Fruit fly (Drosophila melanogaster) whole organism, embryonic: Measurements from ENCODE around the gene CG8960.

Experiments
- Ada2b ChIP-seq: fragments of 200-800 bp; sonication (Bioruptor generic); IDR thresholded peaks from 2 replicates; pipeline ENCODE4 v1.3.6; 2022; ENCODE audit warnings: missing biosample characterization, missing genetic modification characterization
- CG10462 ChIP-seq: fragments of 200-800 bp; sonication (Bioruptor generic); optimal IDR thresholded peaks from 2 replicates; lab custom pipeline; 2016; ENCODE audit warnings: missing biosample characterization, missing genetic modification characterization
- CG11093 ChIP-seq: fragments of 200-800 bp; sonication (Bioruptor generic); IDR thresholded peaks from 3 replicates; pipeline ENCODE4 v1.3.6; 2022; ENCODE audit warnings: missing biosample characterization, missing genetic modification characterization
- CG11695 ChIP-seq: fragments of 200-800 bp; sonication (Bioruptor generic); IDR thresholded peaks from 3 replicates; pipeline ENCODE4 v1.3.6; 2022; ENCODE audit warnings: missing biosample characterization, missing genetic modification characterization
- CG12299 ChIP-seq: fragments of 200-800 bp; sonication (Bioruptor generic); optimal IDR thresholded peaks from 2 replicates; lab custom pipeline; 2018; ENCODE audit warnings: missing biosample characterization, mild to moderate bottlenecking, missing genetic modification characterization
- CG1233 ChIP-seq: fragments of 200-800 bp; sonication (Bioruptor generic); optimal IDR thresholded peaks from 4 replicates; lab custom pipeline; 2018; ENCODE audit warnings: missing biosample characterization, mild to moderate bottlenecking, missing genetic modification characterization
- CG14441 ChIP-seq: fragments of 200-800 bp; sonication (Bioruptor generic); IDR thresholded peaks from 2 replicates; pipeline ENCODE4 v1.3.6; 2022; ENCODE audit warnings: missing biosample characterization, missing genetic modification characterization
- CG1602 ChIP-seq: fragments of 200-800 bp; sonication (Bioruptor generic); optimal IDR thresholded peaks from 3 replicates; lab custom pipeline; 2016; ENCODE audit warnings: missing biosample characterization, missing genetic modification characterization
- CG17612 ChIP-seq: fragments of 200-800 bp; sonication (Bioruptor generic); IDR thresholded peaks from 2 replicates; pipeline ENCODE4 v1.3.6; 2022; ENCODE audit warnings: missing biosample characterization, missing genetic modification characterization
- CG18476 ChIP-seq: fragments of 200-800 bp; sonication (Bioruptor generic); optimal IDR thresholded peaks from 2 replicates; lab custom pipeline; 2016; ENCODE audit warnings: missing biosample characterization, mild to moderate bottlenecking, missing genetic modification characterization
- CG31224 ChIP-seq: fragments of 200-800 bp; sonication (Bioruptor generic); IDR thresholded peaks from 2 replicates; pipeline ENCODE4 v1.3.6; 2022; ENCODE audit warnings: missing biosample characterization, missing genetic modification characterization
- CG32532 ChIP-seq: fragments of 200-800 bp; sonication (Bioruptor generic); IDR thresholded peaks from 2 replicates; pipeline ENCODE4 v1.3.6; 2022; ENCODE audit warnings: missing biosample characterization, missing genetic modification characterization
- CG32772 ChIP-seq: fragments of 200-800 bp; sonication (Bioruptor generic); IDR thresholded peaks from 2 replicates; pipeline ENCODE4 v1.3.6; 2022; ENCODE audit warnings: missing biosample characterization, missing genetic modification characterization
- CG33557 ChIP-seq: fragments of 200-800 bp; sonication (Bioruptor generic); optimal IDR thresholded peaks from 2 replicates; lab custom pipeline; 2019; ENCODE audit warnings: missing biosample characterization, mild to moderate bottlenecking, missing genetic modification characterization, moderate library complexity
- CG3726 ChIP-seq: fragments of 200-800 bp; sonication (Bioruptor generic); IDR thresholded peaks from 3 replicates; pipeline ENCODE4, ENCODE4 v1.3.6; 2022; ENCODE audit warnings: missing biosample characterization, missing genetic modification characterization
- CG3847 ChIP-seq: fragments of 200-800 bp; sonication (Bioruptor generic); IDR thresholded peaks from 2 replicates; pipeline ENCODE4 v1.3.6; 2022; ENCODE audit warnings: missing biosample characterization, missing genetic modification characterization
- CG4820 ChIP-seq: fragments of 200-800 bp; sonication (Bioruptor generic); optimal IDR thresholded peaks from 3 replicates; lab custom pipeline; 2016; ENCODE audit warnings: missing biosample characterization, missing genetic modification characterization
- CG4854 ChIP-seq: fragments of 200-800 bp; sonication (Bioruptor generic); optimal IDR thresholded peaks from 2 replicates; lab custom pipeline; 2016; ENCODE audit warnings: missing biosample characterization, missing genetic modification characterization, inconsistent platforms
- CG7271 ChIP-seq: fragments of 200-800 bp; sonication (Bioruptor generic); optimal IDR thresholded peaks from 2 replicates; lab custom pipeline; 2018; ENCODE audit warnings: missing biosample characterization, mild to moderate bottlenecking, missing genetic modification characterization, moderate library complexity
- CG8478 ChIP-seq: fragments of >200 bp; optimal IDR thresholded peaks from 2 replicates; lab custom pipeline; 2018
- CG9215 ChIP-seq: fragments of 200-800 bp; sonication (Bioruptor generic); IDR thresholded peaks from 2 replicates; pipeline ENCODE4 v1.3.6; 2022; ENCODE audit warnings: missing biosample characterization, missing genetic modification characterization
- CHES-1-like ChIP-seq: fragments of 200-800 bp; sonication (Bioruptor generic); optimal IDR thresholded peaks from 2 replicates; lab custom pipeline; 2016; ENCODE audit warnings: missing biosample characterization, missing genetic modification characterization
- CoRest ChIP-seq: fragments of 200-800 bp; sonication (Bioruptor generic); optimal IDR thresholded peaks from 3 replicates; lab custom pipeline; 2018; ENCODE audit warnings: missing biosample characterization, mild to moderate bottlenecking, missing genetic modification characterization, moderate library complexity
- D19B ChIP-seq: fragments of 200-800 bp; sonication (Bioruptor generic); optimal IDR thresholded peaks from 2 replicates; lab custom pipeline; 2017; ENCODE audit warnings: missing biosample characterization, mild to moderate bottlenecking, missing genetic modification characterization
- Dad ChIP-seq: fragments of 200-800 bp; sonication (Bioruptor generic); optimal IDR thresholded peaks from 3 replicates; lab custom pipeline; 2016; ENCODE audit warnings: missing biosample characterization, missing genetic modification characterization
- Dp ChIP-seq: fragments of 200-800 bp; sonication (Bioruptor generic); optimal IDR thresholded peaks from 2 replicates; lab custom pipeline; 2018; ENCODE audit warnings: missing biosample characterization, mild to moderate bottlenecking, missing genetic modification characterization, moderate library complexity
- E2f2 ChIP-seq: fragments of 200-800 bp; sonication (Bioruptor generic); IDR thresholded peaks from 2 replicates; pipeline ENCODE4 v1.3.6; 2022; ENCODE audit warnings: missing biosample characterization, missing genetic modification characterization
- HLH3B ChIP-seq: fragments of 200-800 bp; sonication (Bioruptor generic); IDR thresholded peaks from 2 replicates; pipeline ENCODE4 v1.3.6; 2022; ENCODE audit warnings: missing biosample characterization, missing genetic modification characterization
- Neu2 ChIP-seq: fragments of 200-800 bp; sonication (Bioruptor generic); optimal IDR thresholded peaks from 3 replicates; lab custom pipeline; 2016; ENCODE audit warnings: missing biosample characterization, missing genetic modification characterization, borderline replicate concordance
- Pdp1 ChIP-seq, 2 experiments: fragments of 200-800 bp; sonication (Bioruptor generic); optimal IDR thresholded peaks; 3 replicates each; lab custom pipeline; 2016; ENCODE audit warnings: missing biosample characterization in 2 of 2, missing genetic modification characterization in 2 of 2, mild to moderate bottlenecking in 1 of 2, moderate library complexity in 1 of 2
- al ChIP-seq: fragments of 200-800 bp; sonication (Bioruptor generic); IDR thresholded peaks from 2 replicates; pipeline ENCODE4 v1.3.6; 2022; ENCODE audit warnings: missing biosample characterization, missing genetic modification characterization
- btn ChIP-seq: fragments of 200-800 bp; sonication (Bioruptor generic); optimal IDR thresholded peaks from 2 replicates; lab custom pipeline; 2016; ENCODE audit warnings: missing biosample characterization, missing genetic modification characterization
- cato ChIP-seq: fragments of 200-800 bp; sonication (Bioruptor generic); optimal IDR thresholded peaks from 2 replicates; lab custom pipeline; 2016; ENCODE audit warnings: missing biosample characterization, missing genetic modification characterization, borderline replicate concordance
- cwo ChIP-seq: fragments of 200-800 bp; sonication (Bioruptor generic); optimal IDR thresholded peaks from 3 replicates; lab custom pipeline; 2017; ENCODE audit warnings: missing biosample characterization, missing genetic modification characterization, mild to moderate bottlenecking, moderate library complexity, missing genetic modification reagents
- disco-r ChIP-seq: fragments of 200-800 bp; sonication (Bioruptor generic); optimal IDR thresholded peaks from 2 replicates; lab custom pipeline; 2016; ENCODE audit warnings: missing biosample characterization, missing genetic modification characterization
- fd64A ChIP-seq: fragments of 200-800 bp; sonication (Bioruptor generic); optimal IDR thresholded peaks from 3 replicates; lab custom pipeline; 2018; ENCODE audit warnings: missing biosample characterization, mild to moderate bottlenecking, missing genetic modification characterization
- gem ChIP-seq: fragments of 200-800 bp; sonication (Bioruptor generic); optimal IDR thresholded peaks from 2 replicates; lab custom pipeline; 2019; ENCODE audit warnings: missing biosample characterization, mild to moderate bottlenecking, missing genetic modification characterization, moderate library complexity
- gsb ChIP-seq: fragments of 200-800 bp; sonication (Bioruptor generic); IDR thresholded peaks from 2 replicates; pipeline ENCODE4 v1.3.6; 2022; ENCODE audit warnings: missing biosample characterization, missing genetic modification characterization
- insv ChIP-seq, 2 experiments: fragments of 200-800 bp; sonication (Bioruptor generic); optimal IDR thresholded peaks; 3 replicates each; lab custom pipeline; 2016 to 2018; ENCODE audit warnings: missing biosample characterization in 2 of 2, missing genetic modification characterization in 2 of 2
- ken ChIP-seq: fragments of 200-800 bp; sonication (Bioruptor generic); IDR thresholded peaks from 3 replicates; pipeline ENCODE4 v1.3.6; 2022; ENCODE audit warnings: missing biosample characterization, missing genetic modification characterization
- mld ChIP-seq: fragments of 200-800 bp; sonication (Bioruptor generic); IDR thresholded peaks from 3 replicates; pipeline ENCODE4 v1.3.6; 2022; ENCODE audit warnings: missing biosample characterization, missing genetic modification characterization; ENCODE audit not compliant: partially characterized antibody
- pan ChIP-seq, 4 experiments: fragments of >200 bp in 3 of 4; fragments of 200-800 bp in 1 of 4; sonication (Bioruptor generic) in 1 of 4; optimal IDR thresholded peaks in 3 of 4; IDR thresholded peaks in 1 of 4; 2 replicates each; pipeline versions ENCODE4 v1.3.6 to Lab custom; 2017 to 2022; ENCODE audit warnings: missing biosample characterization in 2 of 4, missing genetic modification characterization in 2 of 4, mixed read lengths in 1 of 4
- schlank ChIP-seq: fragments of 200-800 bp; sonication (Bioruptor generic); optimal IDR thresholded peaks from 2 replicates; lab custom pipeline; 2018; ENCODE audit warnings: missing biosample characterization, mild to moderate bottlenecking, missing genetic modification characterization
- sd ChIP-seq: fragments of 200-800 bp; sonication (Bioruptor generic); optimal IDR thresholded peaks from 3 replicates; lab custom pipeline; 2018; ENCODE audit warnings: missing biosample characterization, mild to moderate bottlenecking, missing genetic modification characterization, moderate library complexity
- sens ChIP-seq: fragments of 200-800 bp; sonication (Bioruptor generic); peaks from one replicate; lab custom pipeline; 2016; ENCODE audit warnings: missing biosample characterization, missing genetic modification characterization
- tio ChIP-seq: fragments of 200-800 bp; sonication (Bioruptor generic); optimal IDR thresholded peaks from 2 replicates; lab custom pipeline; 2017; ENCODE audit warnings: missing biosample characterization, missing genetic modification characterization, inconsistent platforms
- tx ChIP-seq: fragments of 200-800 bp; sonication (Bioruptor generic); optimal IDR thresholded peaks from 2 replicates; lab custom pipeline; 2016; ENCODE audit warnings: missing biosample characterization, missing genetic modification characterization
- vfl ChIP-seq: fragments of 200-800 bp; sonication (Bioruptor generic); optimal IDR thresholded peaks from 2 replicates; lab custom pipeline; 2016; ENCODE audit warnings: missing biosample characterization, missing genetic modification characterization
- vnd ChIP-seq: fragments of 200-800 bp; sonication (Bioruptor generic); IDR thresholded peaks from 3 replicates; pipeline ENCODE4 v1.3.6; 2022; ENCODE audit warnings: missing biosample characterization, missing genetic modification characterization; ENCODE audit not compliant: partially characterized antibody
- vvl ChIP-seq: fragments of 200-800 bp; sonication (Bioruptor generic); IDR thresholded peaks from 2 replicates; pipeline ENCODE4 v1.3.6; 2022; ENCODE audit warnings: missing biosample characterization, missing genetic modification characterization

The CG8960 gene

DNA sequence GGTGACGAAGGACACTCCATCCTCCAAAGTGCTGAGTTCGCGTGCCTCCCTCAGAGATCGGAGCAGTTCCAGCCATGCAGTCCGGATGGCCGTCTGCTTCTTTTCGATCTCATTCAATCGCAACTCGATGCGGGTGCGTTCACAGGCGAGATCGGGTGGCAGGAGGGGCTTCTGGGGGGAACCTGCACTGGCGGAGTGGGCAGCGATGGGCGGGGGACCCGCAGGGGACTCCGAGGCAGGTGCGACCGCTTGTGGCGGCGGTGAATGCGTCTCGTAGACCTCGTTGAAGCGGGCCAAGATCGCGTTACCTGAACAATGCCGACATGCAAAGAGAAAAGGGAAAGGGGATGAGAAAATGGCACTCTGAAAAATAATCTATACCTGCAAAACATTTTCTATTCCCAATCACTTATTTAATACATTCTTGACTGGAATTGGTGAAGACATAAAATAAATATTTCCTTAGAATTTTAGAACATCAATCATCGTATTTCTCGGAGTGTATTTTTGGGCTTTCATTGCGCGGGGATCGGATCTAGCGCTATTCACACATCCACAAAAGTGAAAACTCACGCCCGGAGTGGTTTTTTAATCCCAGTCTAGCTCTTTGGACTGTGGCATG, 38.0 kb upstream of the CG8960 start (continued):
- TF ChIP-seq CG33557 (GFP tag; lab: Kevin White, UChicago) (peak; percentile 65), CG1602 (GFP tag; lab: Kevin White, UChicago) (peak; percentile 26), CG32772 (GFP tag; lab: Robert Waterston, UW) (peak; percentile 32; the same call in 1 of the 2 replicates), pan (optimal IDR thresholded peaks at IDR 0.05; lab: Kevin White, UChicago) (no peak), pan (GFP tag; optimal IDR thresholded peaks at IDR 0.05 in 1 of 2, IDR thresholded peaks at IDR 0.05 in 1 of 2) (no peak), Dp (no peak), CG10462 (no peak), CHES-1-like (no peak), CG4820 (GFP tag; lab: Kevin White, UChicago) (peak; percentile 42), sens (GFP tag; lab: Kevin White, UChicago) (peak; percentile 96), vnd (no peak), cwo (no peak), mld (GFP tag; lab: Robert Waterston, UW) (no peak), CG11695 (GFP tag; lab: Robert Waterston, UW) (peak; percentile 59; the same call in 2 of the 3 replicates), Pdp1 (GFP tag; optimal IDR thresholded peaks at IDR 0.05; lab: Kevin White, UChicago) (peak; percentile 14 to 36), CG18476 (GFP tag; lab: Kevin White, UChicago) (no peak), vfl (GFP tag; lab: Kevin White, UChicago) (no peak), CG3726 (GFP tag; lab: Robert Waterston, UW) (0 out of 3 replicates have a peak, but pooled peaks have one; percentile 27), CG17612 (GFP tag; lab: Robert Waterston, UW) (no peak), CG12299 (tag; lab: Kevin White, UChicago) (no peak), CG7271 (tag; lab: Kevin White, UChicago) (no peak), CG1233 (no peak), CG9215 (GFP tag; lab: Robert Waterston, UW) (no peak), vvl (GFP tag; lab: Robert Waterston, UW) (peak; percentile 81), Neu2 (GFP tag; lab: Kevin White, UChicago) (no peak), Dad (no peak), CG32532 (GFP tag; lab: Robert Waterston, UW) (peak; percentile 15), gsb (no peak), Ada2b (0 out of 2 replicates have a peak, but pooled peaks have one; percentile 24), CG8478 (no peak), E2f2 (peak; percentile 23; the same call in 1 of the 2 replicates), al (GFP tag; lab: Robert Waterston, UW) (no peak), CG31224 (GFP tag; lab: Robert Waterston, UW) (0 out of 2 replicates have a peak, but pooled peaks have one; percentile 14), D19B (GFP tag; lab: Kevin White, UChicago) (no peak), schlank (tag; lab: Kevin White, UChicago) (no peak), CG3847 (GFP tag; lab: Robert Waterston, UW) (no peak), gem (tag; lab: Kevin White, UChicago) (peak; percentile 70), CG11093 (GFP tag; lab: Robert Waterston, UW) (peak; percentile 58), sd (tag; lab: Kevin White, UChicago) (no peak), HLH3B (GFP tag; lab: Robert Waterston, UW) (peak; percentile 62), CG14441 (GFP tag; lab: Robert Waterston, UW) (no peak), cato (no peak), fd64A (GFP tag; lab: Kevin White, UChicago) (no peak), disco-r (no peak), tx (GFP tag; lab: Kevin White, UChicago) (no peak), tio (GFP tag; lab: Kevin White, UChicago) (peak; percentile 29), CoRest (tag; lab: Kevin White, UChicago) (peak; percentile 36), btn (GFP tag; lab: Kevin White, UChicago) (no peak), insv (GFP tag; optimal IDR thresholded peaks at IDR 0.05; lab: Kevin White, UChicago) (no peak), CG4854 (GFP tag; lab: Kevin White, UChicago) (no peak), ken (GFP tag; lab: Robert Waterston, UW) (peak; percentile 63; the same call in 2 of the 3 replicates)
